Fruit fly (Drosophila melanogaster) whole organism, wandering third instar larva: ENCODE measurements around the gene PGRP-LD.

ENCODE experiments used
- Abd-B ChIP-seq: fragments of >200 bp; optimal IDR thresholded peaks from 2 replicates; lab custom pipeline; 2017; ENCODE audit warnings: missing biosample characterization, missing genetic modification characterization
- CrebA ChIP-seq: fragments of 200-800 bp; sonication (Bioruptor generic); optimal IDR thresholded peaks from 2 replicates; lab custom pipeline; 2016; ENCODE audit warnings: missing biosample characterization, mild to moderate bottlenecking, missing genetic modification characterization, borderline replicate concordance
- GATAd ChIP-seq: sonication (Bioruptor generic); optimal IDR thresholded peaks from 2 replicates; lab custom pipeline; 2016; ENCODE audit warnings: missing biosample characterization, missing genetic modification characterization
- HLH106 ChIP-seq: fragments of 200-800 bp; optimal IDR thresholded peaks from 3 replicates; lab custom pipeline; 2019; ENCODE audit warnings: missing biosample characterization, mild to moderate bottlenecking, missing genetic modification characterization, moderate library complexity
- Hnf4 ChIP-seq: fragments of 200-800 bp; sonication (Bioruptor generic); optimal IDR thresholded peaks from 2 replicates; lab custom pipeline; 2016; ENCODE audit warnings: missing biosample characterization, mild to moderate bottlenecking, missing genetic modification characterization
- Hr78 ChIP-seq: fragments of >200 bp; optimal IDR thresholded peaks from 2 replicates; lab custom pipeline; 2017; ENCODE audit warnings: missing biosample characterization, missing genetic modification characterization
- Hr83 ChIP-seq: fragments of 200-300 bp; sonication (Bioruptor generic); optimal IDR thresholded peaks from 2 replicates; lab custom pipeline; 2016; ENCODE audit warnings: missing biosample characterization, mild to moderate bottlenecking, missing genetic modification characterization, moderate library complexity; ENCODE audit not compliant: poor library complexity, severe bottlenecking
- Jra ChIP-seq: sonication (Bioruptor generic); optimal IDR thresholded peaks from 2 replicates; lab custom pipeline; 2016; ENCODE audit warnings: missing biosample characterization, missing genetic modification characterization
- Mio ChIP-seq: sonication (Bioruptor generic); optimal IDR thresholded peaks from 2 replicates; lab custom pipeline; 2016; ENCODE audit warnings: missing biosample characterization, missing genetic modification characterization
- Myc ChIP-seq: fragments of >200 bp; optimal IDR thresholded peaks from 2 replicates; lab custom pipeline; 2017
- N ChIP-seq: fragments of >200 bp; optimal IDR thresholded peaks from 2 replicates; lab custom pipeline; 2018; ENCODE audit warnings: missing biosample characterization, missing external identifiers, missing genetic modification characterization
- OdsH ChIP-seq: fragments of 200-800 bp; sonication (Bioruptor generic); optimal IDR thresholded peaks from 2 replicates; lab custom pipeline; 2016; ENCODE audit warnings: missing biosample characterization, mild to moderate bottlenecking, missing genetic modification characterization
- Rel ChIP-seq, 2 experiments: fragments of 200-800 bp; sonication (Bioruptor generic) in 1 of 2; optimal IDR thresholded peaks; 2 replicates in 1 of 2; 3 replicates in 1 of 2; lab custom pipeline; 2016 to 2019; ENCODE audit warnings: mild to moderate bottlenecking in 2 of 2, missing biosample characterization in 2 of 2, missing genetic modification characterization in 2 of 2, moderate library complexity in 1 of 2
- Sp1 ChIP-seq: fragments of 200-800 bp; sonication (Bioruptor generic); optimal IDR thresholded peaks from 3 replicates; lab custom pipeline; 2019; ENCODE audit warnings: missing biosample characterization, mild to moderate bottlenecking, missing genetic modification characterization, moderate library complexity
- Vsx2 ChIP-seq: fragments of 200-300, 225-300 bp; sonication (Bioruptor generic); optimal IDR thresholded peaks from 2 replicates; lab custom pipeline; 2018; ENCODE audit warnings: missing biosample characterization, missing genetic modification characterization; ENCODE audit not compliant: partially characterized antibody
- br ChIP-seq: fragments of 200-800 bp; sonication (Bioruptor generic); optimal IDR thresholded peaks from 2 replicates; lab custom pipeline; 2016; ENCODE audit warnings: missing biosample characterization, missing genetic modification characterization
- brk ChIP-seq: fragments of 200-800 bp; sonication (Bioruptor generic); optimal IDR thresholded peaks from 2 replicates; lab custom pipeline; 2016; ENCODE audit warnings: missing biosample characterization, mild to moderate bottlenecking, missing genetic modification characterization
- dmrt93B ChIP-seq: fragments of 200-800 bp; sonication (Bioruptor generic); optimal IDR thresholded peaks from 2 replicates; lab custom pipeline; 2018; ENCODE audit warnings: missing biosample characterization, mild to moderate bottlenecking, missing genetic modification characterization
- ey ChIP-seq: fragments of 200-800 bp; sonication (Bioruptor generic); optimal IDR thresholded peaks from 2 replicates; lab custom pipeline; 2016; ENCODE audit warnings: missing biosample characterization, missing genetic modification characterization
- foxo ChIP-seq, 2 experiments: fragments of 200-800 bp; sonication (Bioruptor generic); optimal IDR thresholded peaks; 2 replicates in 1 of 2; 3 replicates in 1 of 2; lab custom pipeline; 2016 to 2017; ENCODE audit warnings: missing biosample characterization in 2 of 2, missing genetic modification characterization in 2 of 2
- fru ChIP-seq: fragments of 200-800 bp; sonication (Bioruptor generic); optimal IDR thresholded peaks from 3 replicates; lab custom pipeline; 2016; ENCODE audit warnings: missing biosample characterization, mild to moderate bottlenecking, missing genetic modification characterization
- h ChIP-seq: fragments of 200-800 bp; sonication (Bioruptor generic); optimal IDR thresholded peaks from 3 replicates; lab custom pipeline; 2016; ENCODE audit warnings: missing biosample characterization, mild to moderate bottlenecking, missing genetic modification characterization
- jim ChIP-seq: fragments of 175-275, 200-325 bp; sonication (Bioruptor generic); optimal IDR thresholded peaks from 2 replicates; lab custom pipeline; 2016; ENCODE audit warnings: missing biosample characterization, mild to moderate bottlenecking, missing genetic modification characterization
- rgr ChIP-seq: fragments of 200-800 bp; sonication (Bioruptor generic); optimal IDR thresholded peaks from 3 replicates; lab custom pipeline; 2016; ENCODE audit warnings: missing biosample characterization, mild to moderate bottlenecking, missing genetic modification characterization
- sage ChIP-seq: fragments of 200-800 bp; sonication (Bioruptor generic); optimal IDR thresholded peaks from 2 replicates; lab custom pipeline; 2016; ENCODE audit warnings: missing biosample characterization, mild to moderate bottlenecking, missing genetic modification characterization
- sv ChIP-seq: fragments of 200-800 bp; sonication (Bioruptor generic); optimal IDR thresholded peaks from 3 replicates; lab custom pipeline; 2016; ENCODE audit warnings: missing biosample characterization, missing genetic modification characterization
- tai ChIP-seq: sonication (Bioruptor generic); optimal IDR thresholded peaks from 2 replicates; lab custom pipeline; 2016; ENCODE audit warnings: missing biosample characterization, missing genetic modification characterization
- usp ChIP-seq: fragments of >200 bp; optimal IDR thresholded peaks from 2 replicates; lab custom pipeline; 2017; ENCODE audit warnings: missing biosample characterization, missing genetic modification characterization
- woc ChIP-seq: sonication (Bioruptor generic); optimal IDR thresholded peaks from 2 replicates; lab custom pipeline; 2016; ENCODE audit warnings: missing biosample characterization, mild to moderate bottlenecking, missing genetic modification characterization

PGRP-LD gene

dm6 chr3L:5808540-5809200 lies 28.8 kb downstream of the PGRP-LD start:
- TF ChIP-seq Vsx2 (GFP tag; lab: Kevin White, UChicago) (no peak), HLH106 (tag; lab: Kevin White, UChicago) (no peak), dmrt93B (GFP tag; lab: Kevin White, UChicago) (no peak), Hr83 (GFP tag; lab: Kevin White, UChicago) (no peak), usp (GFP tag; lab: Kevin White, UChicago) (no peak), sage (GFP tag; lab: Kevin White, UChicago) (no peak), Rel (GFP tag; optimal IDR thresholded peaks at IDR 0.05; lab: Kevin White, UChicago) (no peak), Rel (tag; optimal IDR thresholded peaks at IDR 0.05; lab: Kevin White, UChicago) (peak; percentile 92), ey (GFP tag; lab: Kevin White, UChicago) (no peak)

dm6 chr3L:5809201-5809584 lies 29.3 kb downstream of the PGRP-LD start:
- TF ChIP-seq foxo (GFP tag; optimal IDR thresholded peaks at IDR 0.05; lab: Kevin White, UChicago) (no peak), CrebA (no peak), Abd-B (GFP tag; lab: Kevin White, UChicago) (no peak), fru (GFP tag; lab: Kevin White, UChicago) (no peak), Sp1 (GFP tag; lab: Kevin White, UChicago) (no peak), HLH106 (tag; lab: Kevin White, UChicago) (peak; percentile 8)

dm6 chr3L:5809642-5810279 lies 29.9 kb downstream of the PGRP-LD start:
- no peak for TF ChIP-seq br (GFP tag; lab: Kevin White, UChicago)
- TF ChIP-seq OdsH (GFP tag; lab: Kevin White, UChicago): peak; percentile 11
- peak; percentile 15 for TF ChIP-seq rgr
- TF ChIP-seq Rel (GFP tag; optimal IDR thresholded peaks at IDR 0.05; lab: Kevin White, UChicago): no peak
- TF ChIP-seq Rel (tag; optimal IDR thresholded peaks at IDR 0.05; lab: Kevin White, UChicago): peak; percentile 16
- peak; percentile 84 for TF ChIP-seq h
- TF ChIP-seq woc (GFP tag; lab: Kevin White, UChicago): peak; percentile 8
- TF ChIP-seq Hr78: no peak

- TF ChIP-seq jim (peak; percentile 28), sv (GFP tag; lab: Kevin White, UChicago) (no peak), Hr83 (GFP tag; lab: Kevin White, UChicago) (peak; percentile 88), h (peak; percentile 86), usp (GFP tag; lab: Kevin White, UChicago) (no peak), woc (GFP tag; lab: Kevin White, UChicago) (no peak), Hr78 (no peak), CrebA (no peak), foxo (GFP tag; optimal IDR thresholded peaks at IDR 0.05; lab: Kevin White, UChicago) (peak in 1 of 2 experiments; percentile 15), Abd-B (GFP tag; lab: Kevin White, UChicago) (no peak), Myc (lab: Kevin White, UChicago) (peak; percentile 22), Mio (GFP tag; lab: Kevin White, UChicago) (no peak), Hnf4 (peak; percentile 57), br (GFP tag; lab: Kevin White, UChicago) (no peak), Rel (GFP tag; optimal IDR thresholded peaks at IDR 0.05; lab: Kevin White, UChicago) (no peak), Rel (tag; optimal IDR thresholded peaks at IDR 0.05; lab: Kevin White, UChicago) (peak; percentile 57), ey (GFP tag; lab: Kevin White, UChicago) (peak; percentile 23), N (GFP tag; lab: Kevin White, UChicago) (no peak), Sp1 (GFP tag; lab: Kevin White, UChicago) (peak; percentile 40), fru (GFP tag; lab: Kevin White, UChicago) (peak; percentile 44), tai (GFP tag; lab: Kevin White, UChicago) (no peak)
Measured at dm6 chr3L:5810633-5811341, 30.9 kb downstream of the PGRP-LD start, which contains the start of the genes S6k and kri. Gene S6k, minus strand, starts transcription at chr3L:5810931. Gene kri, plus strand, starts transcription at chr3L:5810973.

- TF ChIP-seq N (GFP tag; lab: Kevin White, UChicago) (no peak), Mio (GFP tag; lab: Kevin White, UChicago) (no peak), brk (GFP tag; lab: Kevin White, UChicago) (no peak), Myc (lab: Kevin White, UChicago) (no peak), rgr (no peak), Hr83 (GFP tag; lab: Kevin White, UChicago) (no peak), Abd-B (GFP tag; lab: Kevin White, UChicago) (no peak), sage (GFP tag; lab: Kevin White, UChicago) (no peak), br (GFP tag; lab: Kevin White, UChicago) (no peak), usp (GFP tag; lab: Kevin White, UChicago) (no peak), GATAd (GFP tag; lab: Kevin White, UChicago) (no peak), woc (GFP tag; lab: Kevin White, UChicago) (no peak), ey (GFP tag; lab: Kevin White, UChicago) (no peak), dmrt93B (GFP tag; lab: Kevin White, UChicago) (no peak), Jra (GFP tag; lab: Kevin White, UChicago) (no peak)
Measured at dm6 chr3L:5813016-5813415, 33.2 kb downstream of the PGRP-LD start, which contains the start of gene mad2. Gene mad2, minus strand, starts transcription at chr3L:5813093.
